Fruit fly (Drosophila melanogaster): ENCODE data around the gene CG43061.

CG43061 gene

dm6 chr3R:8009080-8009620 lies 40.3 kb upstream of the CG43061 start, which contains the start of the genes CG11052 and CG3223 (continued):
- TF ChIP-seq Trl (optimal IDR thresholded peaks at IDR 0.05) (no peak), Trl (GFP tag; optimal IDR thresholded peaks at IDR 0.05) (no peak), chinmo (GFP tag; IDR thresholded peaks at IDR 0.05; ENCODE audit: partially characterized antibody) (no peak), inv (GFP tag; IDR thresholded peaks at IDR 0.05; ENCODE audit: partially characterized antibody) (peak; percentile 12; the same call in 1 of the 2 replicates), Lhr (GFP tag; optimal IDR thresholded peaks at IDR 0.05) (no peak), B-H1 (GFP tag; IDR thresholded peaks at IDR 0.05) (no peak), en (GFP tag; optimal IDR thresholded peaks at IDR 0.05) (no peak), CG43689 (GFP tag; IDR thresholded peaks at IDR 0.05) (no peak), Sin3A (optimal IDR thresholded peaks at IDR 0.05) (peak; percentile 54), btn (GFP tag; optimal IDR thresholded peaks at IDR 0.05) (no peak), CG1603 (tag; optimal IDR thresholded peaks at IDR 0.05) (peak; percentile 48), repo (GFP tag; optimal IDR thresholded peaks at IDR 0.05) (no peak), CG31365 (tag; optimal IDR thresholded peaks at IDR 0.05) (no peak), CG3065 (GFP tag; optimal IDR thresholded peaks at IDR 0.05) (no peak), CG4707 (GFP tag; optimal IDR thresholded peaks at IDR 0.05) (no peak), mam (GFP tag; optimal IDR thresholded peaks at IDR 0.05) (peak; percentile 8), tio (GFP tag; optimal IDR thresholded peaks at IDR 0.05) (no peak), CG18262 (tag; optimal IDR thresholded peaks at IDR 0.05) (peak; percentile 3), CG15601 (tag; optimal IDR thresholded peaks at IDR 0.05) (peak; percentile 30), Mes4 (GFP tag; optimal IDR thresholded peaks at IDR 0.05) (no peak), CG8944 (GFP tag; optimal IDR thresholded peaks at IDR 0.05) (no peak), CG10979 (tag; optimal IDR thresholded peaks at IDR 0.05) (peak; percentile 1), gsb-n (tag; optimal IDR thresholded peaks at IDR 0.05) (no peak), CG17912 (GFP tag; optimal IDR thresholded peaks at IDR 0.05) (no peak), Ada2b (GFP tag; IDR thresholded peaks at IDR 0.05) (no peak), odd (GFP tag; optimal IDR thresholded peaks at IDR 0.05) (no peak), CG17829 (tag; optimal IDR thresholded peaks at IDR 0.05) (peak; percentile 16), PHDP (tag; optimal IDR thresholded peaks at IDR 0.05) (no peak), Opbp (GFP tag; IDR thresholded peaks at IDR 0.05; ENCODE audit: partially characterized antibody) (no peak), amos (GFP tag; IDR thresholded peaks at IDR 0.05; ENCODE audit: partially characterized antibody) (peak; percentile 58; the same call in 1 of the 2 replicates), ara (GFP tag; IDR thresholded peaks at IDR 0.05) (no peak), CG12071 (GFP tag; optimal IDR thresholded peaks at IDR 0.05) (no peak), unpg (GFP tag; optimal IDR thresholded peaks at IDR 0.05) (no peak), CG30020 (tag; optimal IDR thresholded peaks at IDR 0.05) (peak; percentile 85), Hey (tag; optimal IDR thresholded peaks at IDR 0.05) (no peak), dmrt11E (tag; optimal IDR thresholded peaks at IDR 0.05) (no peak), jigr1 (GFP tag; IDR thresholded peaks at IDR 0.05) (no peak), CG2889 (GFP tag; IDR thresholded peaks at IDR 0.05) (no peak), Gug (GFP tag; IDR thresholded peaks at IDR 0.05) (no peak), ci (GFP tag; IDR thresholded peaks at IDR 0.05) (peak; percentile 58; the same call in 2 of the 3 replicates), lola (GFP tag; optimal IDR thresholded peaks at IDR 0.05) (no peak), CG9817 (tag; optimal IDR thresholded peaks at IDR 0.05) (no peak), Kr (GFP tag; optimal IDR thresholded peaks at IDR 0.05) (no peak), NfI (GFP tag; optimal IDR thresholded peaks at IDR 0.05) (peak; percentile 64), Max (GFP tag; optimal IDR thresholded peaks at IDR 0.05) (no peak), CG4820 (GFP tag; optimal IDR thresholded peaks at IDR 0.05) (no peak), caup (GFP tag; optimal IDR thresholded peaks at IDR 0.05; ENCODE audit: severe bottlenecking) (no peak), CG2120 (GFP tag; optimal IDR thresholded peaks at IDR 0.05) (peak; percentile 50), Dip2 (GFP tag; IDR thresholded peaks at IDR 0.05) (no peak), yki (optimal IDR thresholded peaks at IDR 0.05) (no peak), chm (GFP tag; IDR thresholded peaks at IDR 0.05) (no peak), toy (GFP tag; IDR thresholded peaks at IDR 0.05) (no peak)

All from whole organism, embryonic.